Fruit fly (Drosophila melanogaster): ENCODE measurements around the gene Pdha.

The Pdha gene

DNA sequence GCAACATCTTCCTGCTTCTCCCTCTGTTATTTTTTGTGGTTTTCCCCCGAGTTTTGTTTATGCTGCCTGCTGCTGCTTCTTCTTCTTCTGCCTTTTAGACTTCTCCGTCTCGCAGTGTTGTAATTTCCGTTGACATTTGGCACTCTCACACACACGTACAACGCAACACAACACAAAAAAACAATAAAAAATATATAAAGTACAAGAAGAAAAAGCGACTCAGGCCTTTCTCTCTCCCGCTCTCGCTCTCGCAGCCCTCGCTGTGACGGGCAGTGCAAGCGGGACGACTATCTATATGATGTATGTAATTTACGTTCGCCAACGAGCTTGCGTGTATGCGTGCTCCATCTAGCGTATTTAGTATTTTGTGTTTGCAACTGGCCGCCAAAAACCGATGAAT is 15.9 kb upstream of the Pdha start:
- TF ChIP-seq CTCF (optimal IDR thresholded peaks at IDR 0.05) (no peak), CG8478 (optimal IDR thresholded peaks at IDR 0.05) (no peak)

DNA sequence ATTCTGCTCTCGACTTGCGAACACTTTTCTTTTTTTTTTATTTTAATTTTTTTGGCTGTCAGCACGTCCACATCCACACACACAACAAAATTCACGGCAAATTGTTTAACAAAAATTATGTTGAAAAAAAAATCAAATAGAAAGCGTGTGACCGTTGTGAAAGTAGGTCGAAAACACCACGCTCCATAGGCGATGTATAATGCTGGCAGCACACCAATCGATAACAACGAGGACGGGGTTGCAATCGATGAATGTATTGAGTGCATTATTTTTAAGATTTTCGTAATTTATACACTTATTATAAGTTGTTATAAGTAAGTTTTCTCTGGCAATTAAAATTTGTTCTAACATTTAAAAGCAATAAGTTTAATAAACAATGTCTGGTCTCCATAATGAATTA is 15.4 kb upstream of the Pdha start, which contains the start of gene Pp2C1:
TSS of gene Pp2C1 (minus strand) at position 181 of the 400 bp plus-strand sequence.
- TF ChIP-seq CG8478 (optimal IDR thresholded peaks at IDR 0.05): no peak
- peak in 1 of 2 experiments; percentile 1 for TF ChIP-seq CTCF (optimal IDR thresholded peaks at IDR 0.05)

DNA sequence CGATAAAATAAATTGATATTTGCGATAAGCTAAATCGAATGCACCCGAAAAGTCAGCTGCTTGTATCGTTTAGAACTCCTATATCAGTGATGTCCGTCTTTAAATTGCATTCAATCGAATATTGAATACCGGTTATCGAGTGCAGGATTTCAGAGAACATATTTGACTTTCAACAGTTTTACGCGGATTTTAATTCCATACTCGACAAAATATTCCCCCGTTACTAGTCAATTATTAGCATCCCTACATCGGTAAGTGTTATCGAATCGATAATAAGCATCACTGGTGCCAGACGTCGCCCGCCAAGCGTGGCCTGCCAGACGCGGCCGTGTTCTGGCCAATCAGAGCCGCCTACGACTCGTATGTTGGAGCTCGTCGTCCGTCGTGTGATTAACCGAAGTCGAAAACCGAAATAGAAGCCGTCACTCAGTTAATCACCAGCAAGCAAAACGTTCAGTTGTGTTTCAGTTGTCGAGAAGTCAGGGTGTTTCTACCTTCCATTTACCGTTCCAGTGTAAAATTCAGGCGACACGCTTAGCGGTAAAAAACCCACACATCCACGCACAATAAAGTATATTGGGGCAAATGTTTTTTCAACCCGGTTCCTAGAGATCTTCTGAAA is 14.2 kb upstream of the Pdha start, which contains the start of gene ctp:
TSS of gene ctp (plus strand) at position 23 of the 622 bp plus-strand sequence.
- TF ChIP-seq CG8478 (optimal IDR thresholded peaks at IDR 0.05) (no peak), CTCF (optimal IDR thresholded peaks at IDR 0.05) (no peak)

DNA sequence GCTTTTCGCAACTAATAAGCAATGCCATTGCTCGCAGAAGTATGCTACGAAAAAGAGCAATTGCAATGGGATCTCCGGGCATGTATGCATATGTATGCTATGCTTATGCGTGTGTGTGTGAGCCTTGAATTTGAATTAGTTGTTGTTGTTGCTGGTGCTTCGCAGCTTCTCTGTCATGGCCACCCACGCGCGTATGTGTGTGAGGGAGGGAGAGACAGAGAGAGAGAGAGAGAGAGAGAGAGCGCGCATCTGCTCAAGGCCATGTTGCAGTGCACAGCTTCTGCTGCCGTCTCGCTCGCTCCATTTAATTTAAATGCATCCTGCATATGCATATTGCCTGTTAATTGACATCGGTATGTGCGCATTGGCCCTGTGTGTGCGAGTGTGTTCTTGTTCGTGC is 11.3 kb upstream of the Pdha start:
- TF ChIP-seq CTCF (optimal IDR thresholded peaks at IDR 0.05) (no peak), CG8478 (optimal IDR thresholded peaks at IDR 0.05) (no peak)

DNA sequence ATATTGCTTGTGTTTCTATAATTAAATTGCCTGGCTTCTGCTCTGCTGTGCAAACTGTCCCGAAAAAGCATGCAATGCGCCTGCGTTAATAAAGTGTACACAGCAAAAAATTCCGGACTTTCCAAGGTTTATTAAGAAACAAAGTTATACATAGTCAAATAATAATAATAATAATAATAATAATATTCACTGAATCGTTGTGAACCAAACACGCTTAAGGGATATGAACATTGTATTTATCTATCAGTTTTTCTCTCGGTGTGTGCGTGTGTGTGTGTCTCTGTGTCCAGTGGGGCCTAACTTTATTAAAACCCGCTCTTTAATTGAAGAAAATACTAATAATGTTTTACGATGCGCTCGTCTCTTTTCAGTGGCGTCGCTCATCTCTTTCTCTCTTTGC is 10.9 kb upstream of the Pdha start:
- no peak for TF ChIP-seq CTCF (optimal IDR thresholded peaks at IDR 0.05)
- no peak for TF ChIP-seq CG8478 (optimal IDR thresholded peaks at IDR 0.05)

DNA sequence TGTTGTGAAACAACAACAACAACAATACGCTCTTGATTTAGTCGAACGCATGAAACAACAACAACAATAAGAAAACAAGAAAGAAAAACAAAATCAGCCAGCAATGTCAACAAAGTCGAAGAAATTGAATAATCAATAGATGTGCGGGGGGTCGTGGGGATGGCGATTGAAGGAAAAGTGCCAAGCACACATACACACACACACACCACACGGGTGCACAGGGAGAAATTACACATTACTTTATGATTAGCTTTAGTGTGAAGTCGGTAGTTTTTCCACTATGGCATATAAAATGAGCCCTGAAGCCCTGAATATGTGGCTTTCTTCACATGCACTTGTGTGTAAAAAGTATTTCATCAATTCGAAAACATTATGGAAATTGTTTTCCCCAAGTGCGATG is 9.1 kb upstream of the Pdha start:
- TF ChIP-seq CTCF (optimal IDR thresholded peaks at IDR 0.05) (no peak), CG8478 (optimal IDR thresholded peaks at IDR 0.05) (no peak)

DNA sequence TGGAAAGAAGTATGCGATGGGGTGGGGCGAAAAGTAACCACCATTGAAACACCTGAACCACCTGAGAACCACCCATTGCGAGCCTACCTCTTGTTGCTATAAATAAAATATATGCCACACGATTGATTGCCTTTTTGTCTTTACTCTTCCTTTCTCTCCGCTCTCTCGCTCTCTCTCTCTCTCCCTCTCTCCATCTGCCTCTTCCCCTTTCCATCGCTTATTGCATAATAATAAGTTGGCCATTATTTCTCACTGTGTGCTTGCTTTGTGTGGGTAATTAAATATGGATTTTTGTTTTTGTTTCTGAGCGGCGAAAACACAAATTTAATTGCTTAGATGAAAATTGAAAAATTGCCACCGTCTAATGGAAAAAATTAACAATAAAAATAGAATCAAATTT is 8.0 kb upstream of the Pdha start:
- no peak for TF ChIP-seq CTCF (optimal IDR thresholded peaks at IDR 0.05)
- TF ChIP-seq CG8478 (optimal IDR thresholded peaks at IDR 0.05): no peak

DNA sequence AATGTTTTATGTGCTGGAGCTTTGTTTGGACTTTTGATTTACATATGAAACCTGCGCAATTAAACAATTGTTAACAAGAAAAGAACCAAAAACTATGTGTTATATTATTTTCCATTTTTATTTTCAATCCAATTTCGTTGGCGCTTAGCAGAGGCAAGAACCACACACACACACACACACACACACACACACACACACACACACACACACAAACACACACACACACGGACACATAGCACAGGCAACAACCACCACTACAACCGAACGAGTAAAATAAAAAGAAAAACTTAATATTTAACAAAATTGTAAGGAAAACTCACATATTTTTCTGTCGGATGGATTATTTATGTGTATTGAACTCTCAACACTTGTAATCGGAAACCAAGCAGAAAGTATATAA is 2.7 kb upstream of the Pdha start:
- no peak for TF ChIP-seq CTCF (optimal IDR thresholded peaks at IDR 0.05)
- no peak for TF ChIP-seq CG8478 (optimal IDR thresholded peaks at IDR 0.05)

DNA sequence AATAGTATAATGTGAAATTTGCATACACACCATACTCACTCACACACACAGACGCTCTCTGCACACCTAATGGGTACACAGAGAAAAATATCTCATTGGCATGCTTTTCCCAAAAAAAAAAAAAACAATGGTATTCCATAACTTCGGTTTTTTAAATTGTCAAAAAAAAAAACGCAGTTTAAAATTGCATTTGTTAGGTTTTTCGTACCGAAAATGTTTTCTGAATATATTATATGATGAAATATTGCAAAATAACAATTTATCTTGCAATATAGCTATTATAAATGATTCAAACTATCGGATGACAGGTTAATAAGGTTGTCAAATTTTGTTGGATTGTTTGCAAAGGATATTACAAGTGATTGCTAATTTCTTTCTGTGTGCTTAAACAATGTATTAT is 2.3 kb upstream of the Pdha start:
- TF ChIP-seq CTCF (optimal IDR thresholded peaks at IDR 0.05) (no peak), CG8478 (optimal IDR thresholded peaks at IDR 0.05) (no peak)

DNA sequence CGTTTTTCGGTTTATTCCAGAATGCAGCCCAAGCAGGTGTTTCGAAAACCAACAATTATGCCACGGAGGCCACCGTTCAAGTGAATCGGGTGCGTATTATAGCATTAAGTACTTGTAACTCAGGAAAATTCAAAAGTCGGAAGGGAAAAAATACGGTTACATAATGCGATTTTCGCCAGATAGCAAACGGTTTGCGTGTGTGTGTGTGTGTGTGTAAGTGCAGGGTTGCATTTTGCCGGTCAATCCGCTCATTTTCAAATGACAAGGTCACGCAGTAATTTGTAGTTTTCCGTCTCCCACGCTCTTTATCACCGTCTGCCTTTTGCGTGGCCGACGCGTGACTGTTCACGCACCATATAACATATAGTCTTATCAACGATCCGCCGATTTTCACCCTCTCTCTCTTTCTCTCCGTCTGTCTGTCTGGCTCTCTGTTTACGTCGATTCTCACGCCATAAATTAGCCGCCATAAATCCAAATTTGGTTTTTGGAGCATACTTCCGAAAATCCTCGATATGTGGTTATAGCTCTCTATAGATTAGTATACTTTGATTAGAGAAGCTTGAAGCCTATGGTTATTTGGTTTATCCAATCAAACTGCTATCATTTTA is 825 bp downstream of the Pdha start:
- TF ChIP-seq CG8478 (optimal IDR thresholded peaks at IDR 0.05) (no peak), CTCF (optimal IDR thresholded peaks at IDR 0.05) (no peak)

DNA sequence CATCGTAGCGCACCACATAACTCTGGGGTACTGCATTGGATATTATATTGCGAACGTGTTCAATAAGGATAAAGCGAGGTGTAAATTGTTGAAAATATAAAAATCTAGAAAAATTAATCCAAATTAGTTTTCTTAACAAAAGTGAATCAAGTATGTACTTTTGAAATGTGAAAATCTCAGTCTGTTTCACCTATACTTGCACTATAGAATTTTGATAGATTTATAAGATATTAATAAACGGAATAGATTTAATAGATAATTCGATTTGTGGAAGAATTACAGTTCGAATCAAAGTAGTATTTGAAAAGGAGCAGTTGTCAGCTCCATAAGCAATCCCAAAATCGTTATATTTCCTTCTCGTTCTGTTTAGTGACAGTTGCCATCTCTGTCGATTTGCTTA is 2.9 kb downstream of the Pdha start, which contains the start of gene CG7024:
TSS of gene CG7024 (plus strand) at position 301 of the 400 bp plus-strand sequence.
- TF ChIP-seq CTCF (optimal IDR thresholded peaks at IDR 0.05): no peak
- no peak for TF ChIP-seq CG8478 (optimal IDR thresholded peaks at IDR 0.05)

DNA sequence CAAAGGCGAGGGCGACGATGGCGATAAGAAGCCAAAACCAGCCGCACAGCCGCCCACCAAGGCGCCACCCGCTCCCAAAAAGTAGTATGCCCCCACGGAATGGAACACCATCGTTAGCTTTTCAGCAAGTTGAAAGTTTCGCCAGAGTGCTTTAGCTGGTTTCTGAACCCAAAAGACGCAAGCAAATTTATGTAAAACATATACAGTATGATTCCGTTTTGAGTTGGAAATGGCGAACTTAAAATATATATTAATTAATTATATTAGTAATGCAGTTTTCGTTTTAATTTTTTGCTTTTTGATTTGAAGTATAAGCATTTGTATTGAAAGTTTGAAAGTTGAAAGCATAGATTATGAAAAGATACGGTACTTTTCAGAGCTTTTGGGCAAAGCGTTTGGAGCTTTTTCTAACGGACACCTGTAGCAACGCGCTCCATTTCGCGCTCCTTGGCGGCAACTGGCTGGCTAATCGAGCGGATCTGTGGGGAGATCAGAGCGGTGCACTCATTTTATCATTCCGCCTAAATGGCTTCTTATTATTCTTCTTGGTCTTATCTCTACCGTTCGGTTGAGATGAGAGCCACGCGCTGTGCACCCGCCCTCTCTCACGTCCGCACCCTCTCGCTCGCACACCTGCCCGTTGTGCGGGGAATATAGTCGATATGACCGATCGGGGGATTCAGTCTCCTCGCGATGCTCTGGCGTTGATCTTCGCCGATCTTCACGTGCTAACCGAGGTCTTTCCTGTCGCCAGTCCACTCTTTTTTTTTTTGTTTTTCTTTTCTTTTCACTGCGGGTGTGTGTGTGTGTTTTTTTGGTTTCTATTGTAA is 5.4 kb downstream of the Pdha start, which contains the start of gene Proc-R:
TSS of gene Proc-R (plus strand) at position 680 of the 830 bp plus-strand sequence.
- TF ChIP-seq CTCF (optimal IDR thresholded peaks at IDR 0.05) (no peak), CG8478 (optimal IDR thresholded peaks at IDR 0.05) (no peak)
